Worm (Caenorhabditis elegans) whole organism, midembryonic: ENCODE results near the gene K10D2.8.

Experiments
- ref-1 ChIP-seq: fragments of 200-800 bp; sonication (Bioruptor generic); conservative IDR thresholded peaks from 2 replicates; pipeline ENCODE4 v1.3.6; 2022; ENCODE audit warnings: missing genetic modification reagents, missing genetic modification characterization, missing compliant biosample characterization
- ztf-29 ChIP-seq: fragments of 200-800 bp; sonication (Bioruptor generic); IDR thresholded peaks from 2 replicates; pipeline ENCODE4 v1.3.6; 2022; ENCODE audit warnings: missing genetic modification reagents, missing genetic modification characterization, missing compliant biosample characterization

- no peak for TF ChIP-seq ztf-29 (GFP tag; lab: Robert Waterston, UW)
- no peak for TF ChIP-seq ref-1 (GFP tag; lab: Robert Waterston, UW)
Observed at ce11 chrIII:5138940-5139533, 49.5 kb upstream of the K10D2.8 start.
